Worm (Caenorhabditis elegans) whole organism, young adult: ENCODE results near the gene H35N09.1.

ENCODE experiments used
- F57A8.1 ChIP-seq: fragments of 200-800 bp; sonication (Bioruptor generic); optimal IDR thresholded peaks from 2 replicates; lab custom pipeline; 2018; ENCODE audit warnings: mild to moderate bottlenecking, missing genetic modification characterization, moderate library complexity, missing compliant biosample characterization
- athp-1 ChIP-seq: sonication (generic microtip); optimal IDR thresholded peaks from 2 replicates; lab custom pipeline; 2017; ENCODE audit warnings: mild to moderate bottlenecking, missing genetic modification characterization, missing compliant biosample characterization
- ceh-40 ChIP-seq: fragments of 200-800 bp; sonication (Bioruptor generic); IDR thresholded peaks from 2 replicates; pipeline ENCODE4 v1.3.6; 2022; ENCODE audit warnings: missing genetic modification characterization, missing compliant biosample characterization
- lin-40 ChIP-seq: sonication (generic microtip); optimal IDR thresholded peaks from 2 replicates; lab custom pipeline; 2016; ENCODE audit warnings: missing genetic modification characterization, mild to moderate bottlenecking, missing compliant biosample characterization, missing genotype, missing genetic modification reagents
- madf-6 ChIP-seq: fragments of 200-800 bp; sonication (Bioruptor generic); IDR thresholded peaks from 2 replicates; pipeline ENCODE4 v1.3.6; 2022; ENCODE audit warnings: missing genetic modification reagents, missing genetic modification characterization, missing compliant biosample characterization
- mcd-1 ChIP-seq: fragments of 200-800 bp; sonication (Bioruptor generic); IDR thresholded peaks from 2 replicates; pipeline ENCODE4 v1.3.6; 2022; ENCODE audit warnings: missing genetic modification reagents, missing genetic modification characterization, missing compliant biosample characterization
- snpc-1.3 ChIP-seq: sonication (generic microtip); optimal IDR thresholded peaks from 2 replicates; lab custom pipeline; 2017; ENCODE audit warnings: missing genetic modification characterization, mild to moderate bottlenecking, missing compliant biosample characterization, antibody characterized with exemption, moderate library complexity, missing genotype, missing genetic modification reagents; ENCODE audit not compliant: insufficient read depth
- unc-62 ChIP-seq: fragments of 150-350 bp; optimal IDR thresholded peaks from 2 replicates; lab custom pipeline; 2014; ENCODE audit warnings: missing biosample characterization, missing genetic modification reagents, missing genetic modification characterization

DNA sequence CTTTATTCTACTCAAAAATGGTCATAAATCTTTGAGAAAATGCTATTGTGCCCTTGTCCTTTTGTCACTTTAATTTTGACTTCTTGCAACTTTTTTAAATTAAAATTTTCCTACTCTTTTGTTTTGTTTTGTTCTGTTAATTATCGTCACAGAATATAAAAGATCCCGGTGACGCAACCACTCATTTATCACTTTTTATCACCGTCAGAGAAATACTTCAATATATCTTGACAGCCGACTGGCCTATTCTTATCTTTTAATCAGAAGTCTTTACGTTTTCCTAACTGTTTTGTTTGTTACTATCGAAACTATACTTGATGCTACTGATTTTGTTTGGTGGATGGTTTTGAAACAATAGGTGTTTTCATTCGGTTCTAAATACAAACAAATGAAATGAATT, 50.9 kb downstream of the H35N09.1 start:
- TF ChIP-seq madf-6 (GFP tag; lab: Robert Waterston, UW) (no peak), unc-62 (GFP tag; lab: Kevin White, UChicago) (no peak), F57A8.1 (GFP tag; lab: Kevin White, UChicago) (no peak), mcd-1 (GFP tag; lab: Robert Waterston, UW) (no peak), ceh-40 (GFP tag; lab: Robert Waterston, UW) (no peak), snpc-1.3 (tag; lab: Kevin White, UChicago) (no peak), athp-1 (tag; lab: Kevin White, UChicago) (no peak), lin-40 (tag; lab: Kevin White, UChicago) (no peak)
